Worm (Caenorhabditis elegans) whole organism, young adult: ENCODE results near the gene ZK380.4.

ENCODE experiments used
- B0261.1 ChIP-seq: sonication (generic microtip); optimal IDR thresholded peaks from 2 replicates; lab custom pipeline; 2016; ENCODE audit warnings: mild to moderate bottlenecking, missing genetic modification characterization, moderate library complexity, missing compliant biosample characterization
- B0336.3 ChIP-seq: fragments of 200-800 bp; sonication (Bioruptor generic); IDR thresholded peaks from 2 replicates; pipeline ENCODE4 v1.3.6; 2022; ENCODE audit warnings: missing genetic modification characterization, missing compliant biosample characterization
- C06A6.2 ChIP-seq: fragments of 200-800 bp; sonication (Bioruptor generic); conservative IDR thresholded peaks from 2 replicates; pipeline ENCODE4 v1.3.6; 2022; ENCODE audit warnings: missing genetic modification characterization, missing compliant biosample characterization
- D2030.7 ChIP-seq: fragments of 200-800 bp; sonication (Bioruptor generic); IDR thresholded peaks from 2 replicates; pipeline ENCODE4 v1.3.6; 2022; ENCODE audit warnings: missing genetic modification reagents, missing genetic modification characterization, missing compliant biosample characterization
- F22D6.2 ChIP-seq: sonication (generic microtip); optimal IDR thresholded peaks from 2 replicates; lab custom pipeline; 2016; ENCODE audit warnings: mild to moderate bottlenecking, missing genetic modification characterization, missing compliant biosample characterization
- F55B11.4 ChIP-seq: sonication (generic microtip); optimal IDR thresholded peaks from 2 replicates; lab custom pipeline; 2016; ENCODE audit warnings: missing compliant biosample characterization, missing genetic modification characterization, borderline replicate concordance; ENCODE audit not compliant: insufficient read depth
- K11D2.4 ChIP-seq: fragments of 200-800 bp; sonication (Bioruptor generic); IDR thresholded peaks from 2 replicates; pipeline ENCODE4 v1.3.6; 2022; ENCODE audit warnings: missing genetic modification reagents, missing genetic modification characterization, missing compliant biosample characterization
- T26A5.8 ChIP-seq: sonication (generic microtip); optimal IDR thresholded peaks from 2 replicates; lab custom pipeline; 2016; ENCODE audit warnings: missing genetic modification characterization, missing compliant biosample characterization
- Y56A3A.18 ChIP-seq: fragments of 200-800 bp; sonication (Bioruptor generic); IDR thresholded peaks from 2 replicates; pipeline ENCODE4 v1.3.6; 2022; ENCODE audit warnings: missing genetic modification reagents, missing genetic modification characterization, missing compliant biosample characterization
- Y95B8A.8 ChIP-seq: fragments of 200-800 bp; sonication (Bioruptor generic); IDR thresholded peaks from 2 replicates; pipeline ENCODE4 v1.3.6; 2022; ENCODE audit warnings: missing genetic modification reagents, missing genetic modification characterization, missing compliant biosample characterization
- aptf-2 ChIP-seq: fragments of 200-800 bp; sonication (Bioruptor generic); conservative IDR thresholded peaks from 2 replicates; pipeline ENCODE4 v1.3.6; 2022; ENCODE audit warnings: missing genetic modification reagents, missing genetic modification characterization, missing compliant biosample characterization
- attf-6 ChIP-seq: fragments of 200-800 bp; sonication (Bioruptor generic); IDR thresholded peaks from 2 replicates; pipeline ENCODE4 v1.3.6; 2022; ENCODE audit warnings: missing genetic modification reagents, missing genetic modification characterization, missing compliant biosample characterization
- cebp-2 ChIP-seq: fragments of 200-800 bp; sonication (Bioruptor generic); IDR thresholded peaks from 2 replicates; pipeline ENCODE4 v1.3.6; 2022; ENCODE audit warnings: missing genetic modification characterization, missing compliant biosample characterization
- ceh-79 ChIP-seq: sonication (generic microtip); optimal IDR thresholded peaks from 2 replicates; lab custom pipeline; 2017; ENCODE audit warnings: mild to moderate bottlenecking, missing genetic modification characterization, missing compliant biosample characterization
- ceh-91 ChIP-seq: fragments of 200-800 bp; sonication (Bioruptor generic); IDR thresholded peaks from 2 replicates; pipeline ENCODE4 v1.3.6; 2022; ENCODE audit warnings: missing genetic modification reagents, missing genetic modification characterization, missing compliant biosample characterization
- dpff-1 ChIP-seq: sonication (generic microtip); optimal IDR thresholded peaks from 2 replicates; lab custom pipeline; 2017; ENCODE audit warnings: mild to moderate bottlenecking, missing genetic modification characterization, missing compliant biosample characterization
- him-1 ChIP-seq: sonication (generic microtip); optimal IDR thresholded peaks from 2 replicates; lab custom pipeline; 2016; ENCODE audit warnings: missing genotype, missing genetic modification reagents, missing genetic modification characterization, missing compliant biosample characterization
- hlh-12 ChIP-seq: sonication (generic microtip); optimal IDR thresholded peaks from 2 replicates; lab custom pipeline; 2016; ENCODE audit warnings: missing genetic modification characterization, missing compliant biosample characterization
- hmg-20 ChIP-seq: fragments of 200-800 bp; sonication (Bioruptor generic); IDR thresholded peaks from 2 replicates; pipeline ENCODE4 v1.3.6; 2022; ENCODE audit warnings: missing genetic modification reagents, missing genetic modification characterization, missing compliant biosample characterization
- lag-1 ChIP-seq: fragments of 200-800 bp; sonication (Bioruptor generic); IDR thresholded peaks from 2 replicates; pipeline ENCODE4 v1.3.6; 2022; ENCODE audit warnings: missing genetic modification reagents, missing genetic modification characterization, missing compliant biosample characterization
- let-526 ChIP-seq: fragments of 200-800 bp; sonication (Bioruptor generic); IDR thresholded peaks from 2 replicates; pipeline ENCODE4 v1.3.6; 2022; ENCODE audit warnings: missing genetic modification reagents, missing genetic modification characterization, missing compliant biosample characterization
- lin-54 ChIP-seq: fragments of 200-800 bp; sonication (Bioruptor generic); optimal IDR thresholded peaks from 2 replicates; lab custom pipeline; 2018; ENCODE audit warnings: mild to moderate bottlenecking, missing genetic modification characterization, missing compliant biosample characterization
- lsy-27 ChIP-seq: sonication (generic microtip); optimal IDR thresholded peaks from 2 replicates; lab custom pipeline; 2017; ENCODE audit warnings: missing genetic modification characterization, mild to moderate bottlenecking, missing compliant biosample characterization, antibody characterized with exemption, missing genotype, borderline replicate concordance; ENCODE audit not compliant: insufficient read depth
- madf-8 ChIP-seq: fragments of 200-800 bp; sonication (Bioruptor generic); conservative IDR thresholded peaks from 2 replicates; pipeline ENCODE4 v1.3.6; 2022; ENCODE audit warnings: missing genetic modification reagents, missing genetic modification characterization, missing compliant biosample characterization
- mcd-1 ChIP-seq: fragments of 200-800 bp; sonication (Bioruptor generic); IDR thresholded peaks from 2 replicates; pipeline ENCODE4 v1.3.6; 2022; ENCODE audit warnings: missing genetic modification reagents, missing genetic modification characterization, missing compliant biosample characterization
- nfya-1 ChIP-seq: sonication (generic microtip); optimal IDR thresholded peaks from 2 replicates; lab custom pipeline; 2017; ENCODE audit warnings: antibody characterized with exemption, missing compliant biosample characterization, missing genetic modification characterization, borderline replicate concordance; ENCODE audit not compliant: insufficient read depth
- nfyb-1 ChIP-seq: fragments of 200-800 bp; sonication (Bioruptor generic); IDR thresholded peaks from 2 replicates; pipeline ENCODE4 v1.3.6; 2022; ENCODE audit warnings: missing genetic modification reagents, missing genetic modification characterization, missing compliant biosample characterization
- pbrm-1 ChIP-seq: fragments of 200-800 bp; sonication (Bioruptor generic); IDR thresholded peaks from 2 replicates; pipeline ENCODE4 v1.3.6; 2022; ENCODE audit warnings: missing genetic modification reagents, missing genetic modification characterization, missing compliant biosample characterization
- rpc-1 ChIP-seq, 2 experiments: fragments of 150-350 bp in 1 of 2; sonication (generic microtip) in 1 of 2; optimal IDR thresholded peaks; 2 replicates each; lab custom pipeline; 2014 to 2018; ENCODE audit warnings: missing biosample characterization in 1 of 2, missing genetic modification characterization in 1 of 2, missing genetic modification reagents in 1 of 2, missing genotype in 1 of 2
- sptf-2 ChIP-seq: fragments of 200-800 bp; sonication (Bioruptor generic); optimal IDR thresholded peaks from 2 replicates; lab custom pipeline; 2018; ENCODE audit warnings: mild to moderate bottlenecking, missing genetic modification characterization, missing compliant biosample characterization
- tbp1 ChIP-seq: fragments of 200-800 bp; sonication (Bioruptor generic); optimal IDR thresholded peaks from 2 replicates; lab custom pipeline; 2018; ENCODE audit warnings: mild to moderate bottlenecking, missing genetic modification characterization, missing compliant biosample characterization
- tbx-9 ChIP-seq: sonication (generic microtip); optimal IDR thresholded peaks from 2 replicates; lab custom pipeline; 2016; ENCODE audit warnings: borderline replicate concordance, missing genetic modification characterization, inconsistent platforms, missing compliant biosample characterization
- zfh-2 ChIP-seq: fragments of 200-800 bp; sonication (Bioruptor generic); conservative IDR thresholded peaks from 2 replicates; pipeline ENCODE4 v1.3.6; 2022; ENCODE audit warnings: missing genetic modification reagents, missing genetic modification characterization, missing compliant biosample characterization
- ztf-18 ChIP-seq: sonication (generic microtip); optimal IDR thresholded peaks from 2 replicates; lab custom pipeline; 2016; ENCODE audit warnings: missing genotype, mild to moderate bottlenecking, missing genetic modification characterization, missing compliant biosample characterization
- ztf-22 ChIP-seq: fragments of 200-800 bp; sonication (Bioruptor generic); optimal IDR thresholded peaks from 2 replicates; lab custom pipeline; 2018; ENCODE audit warnings: mild to moderate bottlenecking, missing genetic modification characterization, moderate library complexity, missing compliant biosample characterization
- ztf-25 ChIP-seq: fragments of 200-800 bp; sonication (Bioruptor generic); IDR thresholded peaks from 2 replicates; pipeline ENCODE4 v1.3.6; 2022; ENCODE audit warnings: missing genetic modification reagents, missing genetic modification characterization, missing compliant biosample characterization
- ztf-3 ChIP-seq: fragments of 200-800 bp; sonication (Bioruptor generic); optimal IDR thresholded peaks from 2 replicates; lab custom pipeline; 2018; ENCODE audit warnings: mild to moderate bottlenecking, missing genetic modification characterization, missing compliant biosample characterization

Gene ZK380.4

DNA sequence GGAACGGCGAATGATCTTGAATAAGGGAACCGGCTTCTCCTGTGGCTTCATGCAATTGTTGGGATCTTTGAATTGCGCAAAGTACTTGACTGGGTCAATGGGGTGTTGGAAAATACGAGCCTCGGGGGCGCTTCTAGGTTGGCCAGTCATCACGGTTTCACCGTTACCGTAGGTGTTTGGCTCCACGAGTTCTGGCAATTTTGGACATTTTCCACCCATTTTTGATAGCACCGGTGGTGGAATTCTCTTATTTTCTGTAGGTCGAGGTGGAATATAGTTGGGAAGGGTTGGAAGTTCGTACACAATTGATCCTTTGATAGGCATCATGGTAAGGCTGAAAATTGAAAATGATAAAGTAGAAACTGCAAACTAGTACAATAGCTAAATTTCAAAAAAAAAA is at the start of gene ZK380.4:
Gene ZK380.4 (minus strand): TSS at position 327 of the 400 bp plus-strand sequence.
- TF ChIP-seq F22D6.2 (tag; lab: Kevin White, UChicago): no peak
- TF ChIP-seq lsy-27: no peak
- TF ChIP-seq ztf-18: no peak
- no peak for TF ChIP-seq nfyb-1
- no peak for TF ChIP-seq ceh-79 (tag; lab: Kevin White, UChicago)
- TF ChIP-seq tbx-9 (tag; lab: Kevin White, UChicago): no peak
- no peak for TF ChIP-seq ztf-22
- TF ChIP-seq cebp-2 (GFP tag; lab: Robert Waterston, UW): no peak
- TF ChIP-seq lag-1 (GFP tag; lab: Robert Waterston, UW): no peak
- TF ChIP-seq F55B11.4 (tag; lab: Kevin White, UChicago): no peak
- no peak for TF ChIP-seq ceh-91 (GFP tag; lab: Robert Waterston, UW)
- TF ChIP-seq ztf-25 (GFP tag; lab: Robert Waterston, UW): no peak
- TF ChIP-seq C06A6.2 (GFP tag; lab: Robert Waterston, UW): no peak
- no peak for TF ChIP-seq dpff-1 (tag; lab: Kevin White, UChicago)
- no peak for TF ChIP-seq ztf-3 (GFP tag; lab: Kevin White, UChicago)
- TF ChIP-seq nfya-1 (tag; lab: Kevin White, UChicago): no peak
- no peak for TF ChIP-seq K11D2.4 (GFP tag; lab: Robert Waterston, UW)
- no peak for TF ChIP-seq hlh-12 (tag; lab: Kevin White, UChicago)
- TF ChIP-seq hmg-20: no peak
- no peak for TF ChIP-seq mcd-1 (GFP tag; lab: Robert Waterston, UW)

DNA sequence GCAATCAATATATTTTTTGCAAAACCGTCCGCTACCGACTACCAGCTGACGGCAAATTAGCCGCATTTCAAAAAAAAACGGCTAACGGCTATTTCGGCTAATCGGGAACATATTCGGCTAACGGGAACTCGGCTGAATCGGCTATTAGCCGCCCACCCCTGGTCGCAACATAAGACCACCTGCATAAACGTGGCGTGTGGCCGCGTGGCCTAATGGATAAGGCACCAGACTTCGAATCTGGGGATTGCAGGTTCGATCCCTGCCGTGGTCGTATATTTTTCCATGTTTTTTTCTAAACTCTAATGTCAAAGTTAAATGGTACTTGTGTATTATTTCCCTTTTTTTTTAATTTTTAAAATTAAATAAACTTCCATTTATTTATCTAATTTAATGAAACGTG is 46.7 kb upstream of the ZK380.4 start:
- TF ChIP-seq mcd-1 (GFP tag; lab: Robert Waterston, UW) (no peak), B0336.3 (no peak), pbrm-1 (GFP tag; lab: Robert Waterston, UW) (no peak), attf-6 (GFP tag; lab: Robert Waterston, UW) (no peak), B0261.1 (tag; lab: Kevin White, UChicago) (peak; percentile 51), madf-8 (GFP tag; lab: Robert Waterston, UW) (no peak), Y95B8A.8 (GFP tag; lab: Robert Waterston, UW) (no peak), tbp1 (peak; percentile 80), rpc-1 (optimal IDR thresholded peaks at IDR 0.05; lab: Kevin White, UChicago) (peak; percentile 19), rpc-1 (tag; optimal IDR thresholded peaks at IDR 0.05; lab: Kevin White, UChicago) (peak; percentile 73), zfh-2 (GFP tag; lab: Robert Waterston, UW) (peak; percentile 33; the same call in 1 of the 2 replicates), sptf-2 (no peak), Y56A3A.18 (GFP tag; lab: Robert Waterston, UW) (no peak), T26A5.8 (tag; lab: Kevin White, UChicago) (no peak), ztf-25 (GFP tag; lab: Robert Waterston, UW) (no peak), him-1 (tag; lab: Kevin White, UChicago) (peak; percentile 64), lin-54 (GFP tag; lab: Kevin White, UChicago) (no peak), D2030.7 (GFP tag; lab: Robert Waterston, UW) (peak; percentile 36; the same call in 1 of the 2 replicates), let-526 (GFP tag; lab: Robert Waterston, UW) (no peak), ceh-91 (GFP tag; lab: Robert Waterston, UW) (0 out of 2 replicates have a peak, but pooled peaks have one; percentile 28), K11D2.4 (GFP tag; lab: Robert Waterston, UW) (no peak), aptf-2 (GFP tag; lab: Robert Waterston, UW) (no peak)
- TF ChIP-seq, all 124 proteins: peak for 7
